Fruit fly (Drosophila melanogaster): ENCODE data around the gene CG43886.

DNA sequence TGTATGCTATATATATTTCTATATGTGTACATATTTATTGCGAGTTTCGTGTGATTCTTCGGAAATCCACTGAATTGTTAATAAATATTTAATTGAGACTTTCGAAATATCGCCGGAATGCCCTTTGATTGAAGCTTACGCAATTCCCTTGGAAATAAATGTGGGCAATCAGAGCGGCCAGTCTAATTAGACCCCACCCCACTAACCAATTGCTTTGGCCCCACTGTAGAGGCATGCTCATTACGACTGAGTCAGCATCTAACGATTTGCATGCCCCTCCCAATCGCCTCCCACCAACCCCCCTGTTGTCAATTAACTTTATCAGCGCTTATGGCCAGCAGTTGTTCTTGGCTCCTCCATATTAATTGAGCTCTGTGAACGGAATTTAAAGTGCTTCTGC, 42.8 kb downstream of the CG43886 start:
- TF ChIP-seq Myc (optimal IDR thresholded peaks at IDR 0.05) = no peak
- no peak for TF ChIP-seq foxo (GFP tag; optimal IDR thresholded peaks at IDR 0.05)
- no peak for TF ChIP-seq Dif (GFP tag; optimal IDR thresholded peaks at IDR 0.05; ENCODE audit: partially characterized antibody)
- no peak for TF ChIP-seq CG9705 (GFP tag; optimal IDR thresholded peaks at IDR 0.05)
- TF ChIP-seq lola (GFP tag; optimal IDR thresholded peaks at IDR 0.05) = no peak
- no peak for TF ChIP-seq Vsx2 (GFP tag; optimal IDR thresholded peaks at IDR 0.05; ENCODE audit: partially characterized antibody)
- no peak for TF ChIP-seq Dfd (GFP tag; optimal IDR thresholded peaks at IDR 0.05)
- no peak for TF ChIP-seq Hnf4 (GFP tag; optimal IDR thresholded peaks at IDR 0.05)
- no peak for TF ChIP-seq Sp1 (GFP tag; optimal IDR thresholded peaks at IDR 0.05)
- no peak for TF ChIP-seq Hr78 (GFP tag; optimal IDR thresholded peaks at IDR 0.05)
- no peak for TF ChIP-seq sage (GFP tag; optimal IDR thresholded peaks at IDR 0.05)
